Fruit fly (Drosophila melanogaster) whole organism, adult: ENCODE measurements around the gene TFAM.

ENCODE experiments used
- CG11617 ChIP-seq: fragments of 200-800 bp; sonication (Bioruptor generic); optimal IDR thresholded peaks from 2 replicates; lab custom pipeline; 2017; ENCODE audit warnings: mild to moderate bottlenecking, missing biosample characterization, missing genetic modification reagents, missing genetic modification characterization
- CG12768 ChIP-seq: fragments of 200-800 bp; sonication (Bioruptor generic); optimal IDR thresholded peaks from 2 replicates; lab custom pipeline; 2017; ENCODE audit warnings: missing biosample characterization, missing genetic modification characterization, mild to moderate bottlenecking, moderate library complexity, missing genetic modification reagents
- CG14711 ChIP-seq: fragments of 200-800 bp; sonication (Bioruptor generic); optimal IDR thresholded peaks from 2 replicates; lab custom pipeline; 2018; ENCODE audit warnings: missing biosample characterization, mild to moderate bottlenecking, missing genetic modification characterization, moderate library complexity
- CG1620 ChIP-seq: fragments of 200-800 bp; sonication (Bioruptor generic); optimal IDR thresholded peaks from 2 replicates; lab custom pipeline; 2016; ENCODE audit warnings: missing biosample characterization, missing genetic modification characterization
- CG33017 ChIP-seq: fragments of 200-800 bp; sonication (Bioruptor generic); optimal IDR thresholded peaks from 2 replicates; lab custom pipeline; 2018; ENCODE audit warnings: missing biosample characterization, mild to moderate bottlenecking, missing genetic modification characterization, moderate library complexity
- CG5204 ChIP-seq: fragments of 200-800 bp; sonication (Bioruptor generic); optimal IDR thresholded peaks from 2 replicates; lab custom pipeline; 2016; ENCODE audit warnings: missing biosample characterization, missing genetic modification characterization
- CG7045 ChIP-seq: fragments of 200-800 bp; sonication (Bioruptor generic); optimal IDR thresholded peaks from 2 replicates; lab custom pipeline; 2017; ENCODE audit warnings: missing biosample characterization, mild to moderate bottlenecking, missing genetic modification characterization
- CG7101 ChIP-seq: fragments of 200-800 bp; sonication (Bioruptor generic); optimal IDR thresholded peaks from 2 replicates; lab custom pipeline; 2018; ENCODE audit warnings: missing biosample characterization, mild to moderate bottlenecking, missing genetic modification characterization, moderate library complexity
- Clk ChIP-seq: fragments of 200-800 bp; sonication (Bioruptor generic); optimal IDR thresholded peaks from 2 replicates; lab custom pipeline; 2017; ENCODE audit warnings: missing biosample characterization, missing genetic modification characterization
- Crg-1 ChIP-seq: fragments of 200-800 bp; sonication (Bioruptor generic); optimal IDR thresholded peaks from 2 replicates; lab custom pipeline; 2016; ENCODE audit warnings: missing biosample characterization, missing genetic modification characterization
- Hr96 ChIP-seq: fragments of 200-800 bp; sonication (Bioruptor generic); optimal IDR thresholded peaks from 2 replicates; lab custom pipeline; 2016; ENCODE audit warnings: missing biosample characterization, missing genetic modification characterization
- Mnt ChIP-seq: fragments of 200-800 bp; sonication (Bioruptor generic); optimal IDR thresholded peaks from 2 replicates; lab custom pipeline; 2016; ENCODE audit warnings: missing biosample characterization, mild to moderate bottlenecking, missing genetic modification characterization
- bab1 ChIP-seq: fragments of 200-800 bp; sonication (Bioruptor generic); optimal IDR thresholded peaks from 3 replicates; lab custom pipeline; 2019; ENCODE audit warnings: missing biosample characterization, mild to moderate bottlenecking, missing genetic modification characterization, moderate library complexity
- cic ChIP-seq: fragments of 200-800 bp; sonication (Bioruptor generic); optimal IDR thresholded peaks from 2 replicates; lab custom pipeline; 2017; ENCODE audit warnings: missing biosample characterization, mild to moderate bottlenecking, missing genetic modification characterization, moderate library complexity
- cnc ChIP-seq, 2 experiments: fragments of >200 bp; optimal IDR thresholded peaks; 2 replicates each; lab custom pipeline; 2017
- kay ChIP-seq: fragments of 200-800 bp; sonication (Bioruptor generic); peaks from one replicate; lab custom pipeline; 2016; ENCODE audit warnings: missing biosample characterization, missing genetic modification characterization, borderline replicate concordance
- ovo ChIP-seq: fragments of 200-800 bp; sonication (Bioruptor generic); optimal IDR thresholded peaks from 2 replicates; lab custom pipeline; 2016; ENCODE audit warnings: missing biosample characterization, missing genetic modification characterization
- pad ChIP-seq: fragments of 200-800 bp; sonication (Bioruptor generic); optimal IDR thresholded peaks from 3 replicates; lab custom pipeline; 2017; ENCODE audit warnings: missing biosample characterization, missing genetic modification characterization, mild to moderate bottlenecking, moderate library complexity, missing genetic modification reagents
- tj ChIP-seq: fragments of 200-800 bp; sonication (Bioruptor generic); optimal IDR thresholded peaks from 3 replicates; lab custom pipeline; 2017; ENCODE audit warnings: missing biosample characterization, mild to moderate bottlenecking, missing genetic modification characterization, moderate library complexity
- toe ChIP-seq: fragments of 200-800 bp; sonication (Bioruptor generic); optimal IDR thresholded peaks from 2 replicates; lab custom pipeline; 2016; ENCODE audit warnings: missing biosample characterization, missing genetic modification characterization

TFAM gene

dm6 chr3R:20565546-20565948 lies 11.3 kb downstream of the TFAM start:
- TF ChIP-seq tj, result peak; percentile 42
- TF ChIP-seq CG12768 (GFP tag; lab: Kevin White, UChicago), result no peak

DNA sequence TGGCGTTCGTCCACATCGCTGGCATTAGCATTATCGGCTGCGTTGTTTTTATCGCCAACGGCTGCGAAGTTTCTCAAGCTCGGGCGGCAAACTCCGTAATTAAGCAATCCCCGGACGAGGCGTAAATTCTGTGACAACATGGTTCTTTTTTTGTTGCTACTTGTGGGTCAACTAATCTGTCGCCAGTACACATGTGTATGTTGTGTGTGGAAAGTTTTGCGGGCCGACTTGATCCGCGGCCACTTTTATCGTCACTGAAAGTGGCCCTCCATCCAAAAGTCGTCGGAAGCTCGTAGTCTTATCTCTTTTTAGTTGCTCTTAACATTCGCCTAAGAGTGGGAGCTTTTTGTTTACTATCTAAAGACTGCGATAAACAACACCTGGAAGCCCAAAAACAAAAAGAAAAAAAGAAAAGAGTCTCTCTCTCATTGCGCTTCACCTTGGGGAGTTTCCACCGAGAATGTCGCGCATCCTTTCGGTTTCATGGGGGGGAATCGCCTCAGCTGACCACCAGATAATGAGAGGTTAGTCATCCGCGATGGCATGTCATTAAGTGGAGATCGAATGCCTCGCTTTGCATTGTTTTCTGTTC lies 12.9 kb downstream of the TFAM start, which contains the start of gene CG10877:
TSS of gene CG10877 (minus strand) at position 238 of the 592 bp plus-strand sequence.
- TF ChIP-seq Mnt (GFP tag; lab: Kevin White, UChicago) (peak; percentile 33), CG7045 (GFP tag; lab: Kevin White, UChicago) (no peak), CG12768 (GFP tag; lab: Kevin White, UChicago) (peak; percentile 36), CG5204 (GFP tag; lab: Kevin White, UChicago) (no peak), Crg-1 (GFP tag; lab: Kevin White, UChicago) (no peak), CG33017 (tag; lab: Kevin White, UChicago) (no peak), kay (GFP tag; lab: Kevin White, UChicago) (no peak), cic (GFP tag; lab: Kevin White, UChicago) (no peak), CG1620 (no peak)

DNA sequence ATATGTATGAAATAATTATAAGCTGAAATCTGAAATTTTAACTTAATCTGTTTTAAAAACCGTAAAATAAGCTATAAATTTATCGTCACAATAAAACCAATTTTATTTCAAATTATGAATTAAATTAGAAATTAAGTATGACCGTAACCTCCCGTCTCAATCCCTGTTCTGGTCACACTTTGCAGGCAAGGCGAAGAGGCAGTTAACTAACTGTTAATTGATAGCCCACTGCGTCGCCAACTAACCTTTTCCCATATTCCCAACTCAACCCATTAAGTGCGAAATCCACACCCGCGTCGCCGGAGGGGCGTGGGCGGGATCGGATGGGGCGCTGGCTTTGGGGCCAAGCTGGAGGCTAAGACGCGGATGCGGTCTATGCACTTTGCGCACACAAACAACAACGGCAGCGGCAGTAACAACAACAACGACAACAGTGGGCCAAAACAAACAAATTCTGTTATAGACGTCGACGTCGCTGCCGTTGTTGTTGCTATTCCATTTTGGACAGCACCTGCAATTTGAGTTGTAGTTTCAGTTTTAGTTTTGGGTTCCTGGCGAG lies 16.1 kb downstream of the TFAM start, which contains the start of gene CG5191:
TSS of gene CG5191 (plus strand) at position 198 of the 559 bp plus-strand sequence.
- no peak for TF ChIP-seq cic (GFP tag; lab: Kevin White, UChicago)
- peak; percentile 19 for TF ChIP-seq CG12768 (GFP tag; lab: Kevin White, UChicago)
- TF ChIP-seq CG14711 (tag; lab: Kevin White, UChicago), result no peak
- no peak for TF ChIP-seq toe
- no peak for TF ChIP-seq tj
- peak; percentile 59 for TF ChIP-seq ovo (GFP tag; lab: Kevin White, UChicago)
- TF ChIP-seq pad, result no peak
- peak; percentile 18 for TF ChIP-seq CG11617 (GFP tag; lab: Kevin White, UChicago)

DNA sequence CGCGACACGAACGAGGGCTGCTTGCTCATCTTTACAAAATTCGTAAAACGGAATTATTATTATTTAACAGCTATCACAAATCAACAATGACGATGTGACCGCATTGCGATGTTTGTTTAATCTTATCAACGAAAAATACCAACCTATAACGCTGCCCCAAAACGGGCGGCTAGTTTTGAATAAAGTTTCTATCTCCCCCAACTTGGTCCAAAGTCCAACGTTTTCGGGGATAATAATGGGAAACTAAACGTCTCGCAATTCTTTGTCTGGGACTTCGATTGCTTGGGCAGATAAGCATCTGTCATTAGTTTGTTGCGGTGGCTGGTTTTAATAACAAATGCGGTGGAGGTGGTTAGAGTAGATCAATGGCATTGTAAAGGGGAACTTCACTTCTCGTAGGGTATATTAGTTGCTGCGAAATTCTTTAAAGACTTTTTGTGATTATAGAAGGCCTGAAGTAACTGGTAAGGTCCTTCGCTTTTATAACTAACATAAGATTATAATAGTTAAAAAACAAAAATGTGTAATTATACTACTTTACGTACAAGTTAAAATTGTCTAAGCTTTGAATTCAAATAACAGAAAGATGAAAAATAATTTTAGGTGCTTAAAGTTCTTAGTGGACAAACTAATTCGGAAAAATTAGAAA lies 16.7 kb downstream of the TFAM start, which contains the start of gene CG15922:
TSS of gene CG15922 (minus strand) at position 262 of the 649 bp plus-strand sequence.
- peak; percentile 83 for TF ChIP-seq kay (GFP tag; lab: Kevin White, UChicago)
- TF ChIP-seq bab1 (GFP tag; lab: Kevin White, UChicago), result no peak
- TF ChIP-seq CG1620, result peak; percentile 15
- peak; percentile 11 for TF ChIP-seq Hr96 (GFP tag; lab: Kevin White, UChicago)
- TF ChIP-seq CG5204 (GFP tag; lab: Kevin White, UChicago), result no peak
- TF ChIP-seq CG12768 (GFP tag; lab: Kevin White, UChicago), result peak; percentile 27
- TF ChIP-seq CG11617 (GFP tag; lab: Kevin White, UChicago), result peak; percentile 5

DNA sequence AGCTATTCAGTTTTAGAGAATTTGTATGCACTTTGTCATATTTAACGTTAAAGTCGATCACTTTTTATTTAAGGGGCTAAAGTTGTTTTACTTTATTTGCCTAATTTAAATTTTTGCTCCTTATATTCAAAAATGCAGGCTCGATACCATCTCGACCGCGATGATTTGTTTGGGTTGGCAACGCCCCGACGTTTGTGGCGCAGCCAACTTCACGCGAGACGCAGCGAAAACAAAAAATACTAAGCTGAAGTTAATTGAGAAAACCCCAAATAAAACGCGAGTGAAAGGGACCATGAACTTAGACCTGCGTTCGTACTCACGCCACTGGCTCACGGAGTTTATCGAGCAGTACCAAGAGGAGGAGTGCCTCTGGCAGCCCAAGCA lies 18.7 kb downstream of the TFAM start:
- TF ChIP-seq Clk (GFP tag; lab: Kevin White, UChicago) (no peak), CG14711 (tag; lab: Kevin White, UChicago) (no peak), CG7101 (tag; lab: Kevin White, UChicago) (peak; percentile 40), bab1 (GFP tag; lab: Kevin White, UChicago) (peak; percentile 8), CG12768 (GFP tag; lab: Kevin White, UChicago) (peak; percentile 2), CG1620 (peak; percentile 58)

- TF ChIP-seq tj (peak; percentile 28), CG1620 (peak; percentile 70), kay (GFP tag; lab: Kevin White, UChicago) (peak; percentile 2), bab1 (GFP tag; lab: Kevin White, UChicago) (peak; percentile 44), CG7045 (GFP tag; lab: Kevin White, UChicago) (peak; percentile 51), CG33017 (tag; lab: Kevin White, UChicago) (peak; percentile 26), Crg-1 (GFP tag; lab: Kevin White, UChicago) (peak; percentile 41), CG14711 (tag; lab: Kevin White, UChicago) (no peak), ovo (GFP tag; lab: Kevin White, UChicago) (peak; percentile 64), Hr96 (GFP tag; lab: Kevin White, UChicago) (peak; percentile 38), CG5204 (GFP tag; lab: Kevin White, UChicago) (peak; percentile 71), cnc (optimal IDR thresholded peaks at IDR 0.05; lab: Kevin White, UChicago) (no peak), cic (GFP tag; lab: Kevin White, UChicago) (peak; percentile 66), toe (peak; percentile 71), CG7101 (tag; lab: Kevin White, UChicago) (no peak), Clk (GFP tag; lab: Kevin White, UChicago) (peak; percentile 64), Mnt (GFP tag; lab: Kevin White, UChicago) (peak; percentile 70), CG11617 (GFP tag; lab: Kevin White, UChicago) (peak; percentile 74), pad (no peak), CG12768 (GFP tag; lab: Kevin White, UChicago) (peak; percentile 47)
Observed at dm6 chr3R:20557415-20558105, 19.2 kb downstream of the TFAM start, which contains the start of the genes DPCoAC and CG5180. Gene DPCoAC (minus strand): TSS chr3R:20557667. Gene CG5180 (plus strand): TSS chr3R:20557930.
